Fruit fly (Drosophila melanogaster) whole organism, prepupa: ENCODE data around the gene Mnt.
A peak's percentile ranks its signal among the peaks of the same experiment; 100 is the strongest.

ENCODE experiments used
- Blimp-1 ChIP-seq: fragments of 200-800 bp; sonication (Bioruptor generic); optimal IDR thresholded peaks from 3 replicates; lab custom pipeline; 2017; ENCODE audit warnings: missing biosample characterization, missing genetic modification characterization, mild to moderate bottlenecking, moderate library complexity, missing genetic modification reagents
- CG10631 ChIP-seq: fragments of 200-800 bp; sonication (Bioruptor generic); optimal IDR thresholded peaks from 2 replicates; lab custom pipeline; 2016; ENCODE audit warnings: missing biosample characterization, missing genetic modification characterization
- CG10669 ChIP-seq: fragments of 200-800 bp; sonication (Bioruptor generic); optimal IDR thresholded peaks from 3 replicates; lab custom pipeline; 2018; ENCODE audit warnings: missing biosample characterization, mild to moderate bottlenecking, missing genetic modification characterization, moderate library complexity
- CG11294 ChIP-seq: fragments of 200-800 bp; sonication (Bioruptor generic); IDR thresholded peaks from 2 replicates; pipeline ENCODE4 v1.3.6; 2022; ENCODE audit warnings: missing biosample characterization, missing genetic modification characterization
- CG11762 ChIP-seq: fragments of 200-800 bp; sonication (Bioruptor generic); optimal IDR thresholded peaks from 3 replicates; lab custom pipeline; 2016; ENCODE audit warnings: missing biosample characterization, missing genetic modification characterization; ENCODE audit not compliant: insufficient read depth
- CG11902 ChIP-seq: fragments of 200-800 bp; sonication (Bioruptor generic); optimal IDR thresholded peaks from 3 replicates; lab custom pipeline; 2016; ENCODE audit warnings: missing biosample characterization, missing genetic modification characterization
- CG15336 ChIP-seq: fragments of 200-800 bp; sonication (Bioruptor generic); IDR thresholded peaks from 2 replicates; pipeline ENCODE4 v1.3.6; 2022; ENCODE audit warnings: missing biosample characterization, missing genetic modification characterization
- CG1621 ChIP-seq: fragments of 200-800 bp; sonication (Bioruptor generic); optimal IDR thresholded peaks from 3 replicates; lab custom pipeline; 2018; ENCODE audit warnings: missing biosample characterization, mild to moderate bottlenecking, missing genetic modification characterization
- CG16779 ChIP-seq: fragments of 200-800 bp; sonication (Bioruptor generic); optimal IDR thresholded peaks from 3 replicates; lab custom pipeline; 2017; ENCODE audit warnings: missing biosample characterization, mild to moderate bottlenecking, missing genetic modification characterization
- CG3032 ChIP-seq: fragments of 200-800 bp; optimal IDR thresholded peaks from 2 replicates; lab custom pipeline; 2019; ENCODE audit warnings: missing biosample characterization, mild to moderate bottlenecking, missing genetic modification characterization, moderate library complexity
- CG31627 ChIP-seq: fragments of 200-800 bp; sonication (Bioruptor generic); optimal IDR thresholded peaks from 3 replicates; lab custom pipeline; 2016; ENCODE audit warnings: missing biosample characterization, missing genetic modification characterization
- CG32006 ChIP-seq: fragments of 200-800 bp; sonication (Bioruptor generic); optimal IDR thresholded peaks from 3 replicates; lab custom pipeline; 2017; ENCODE audit warnings: missing biosample characterization, mild to moderate bottlenecking, missing genetic modification characterization
- CG34406 ChIP-seq: fragments of 200-800 bp; sonication (Bioruptor generic); optimal IDR thresholded peaks from 3 replicates; lab custom pipeline; 2016; ENCODE audit warnings: missing biosample characterization, missing genetic modification characterization
- CG3919 ChIP-seq: fragments of 200-800 bp; sonication (Bioruptor generic); optimal IDR thresholded peaks from 3 replicates; lab custom pipeline; 2016; ENCODE audit warnings: missing biosample characterization, missing genetic modification characterization
- CG4318 ChIP-seq: fragments of 200-800 bp; sonication (Bioruptor generic); optimal IDR thresholded peaks from 3 replicates; lab custom pipeline; 2017; ENCODE audit warnings: missing biosample characterization, mild to moderate bottlenecking, missing genetic modification characterization
- CG6163 ChIP-seq: fragments of 200-800 bp; sonication (Bioruptor generic); IDR thresholded peaks from 3 replicates; pipeline ENCODE4 v1.3.6; 2022; ENCODE audit warnings: missing biosample characterization, missing genetic modification characterization
- CG6276 ChIP-seq: fragments of 200-800 bp; sonication (Bioruptor generic); optimal IDR thresholded peaks from 2 replicates; lab custom pipeline; 2017; ENCODE audit warnings: missing biosample characterization, mild to moderate bottlenecking, missing genetic modification characterization
- CG6792 ChIP-seq: fragments of 200-800 bp; sonication (Bioruptor generic); optimal IDR thresholded peaks from 3 replicates; lab custom pipeline; 2016; ENCODE audit warnings: missing biosample characterization, missing genetic modification characterization
- CG6808 ChIP-seq: fragments of 200-800 bp; sonication (Bioruptor generic); optimal IDR thresholded peaks from 3 replicates; lab custom pipeline; 2017; ENCODE audit warnings: missing biosample characterization, missing genetic modification characterization, mild to moderate bottlenecking, moderate library complexity, missing genetic modification reagents
- CG6854 ChIP-seq: fragments of 200-800 bp; sonication (Bioruptor generic); optimal IDR thresholded peaks from 2 replicates; lab custom pipeline; 2017; ENCODE audit warnings: missing biosample characterization, mild to moderate bottlenecking, missing genetic modification characterization
- CG7368 ChIP-seq: fragments of 200-800 bp; sonication (Bioruptor generic); optimal IDR thresholded peaks from 3 replicates; lab custom pipeline; 2016; ENCODE audit warnings: missing biosample characterization, missing genetic modification characterization
- CG8119 ChIP-seq: fragments of 200-800 bp; sonication (Bioruptor generic); IDR thresholded peaks from 3 replicates; pipeline ENCODE4 v1.3.6; 2022; ENCODE audit warnings: missing biosample characterization, missing genetic modification characterization
- CG8319 ChIP-seq: fragments of 200-800 bp; sonication (Bioruptor generic); optimal IDR thresholded peaks from 3 replicates; lab custom pipeline; 2016; ENCODE audit warnings: missing biosample characterization, missing genetic modification characterization
- CG8632 ChIP-seq: fragments of 200-800 bp; sonication (Bioruptor generic); optimal IDR thresholded peaks from 3 replicates; lab custom pipeline; 2016; ENCODE audit warnings: missing biosample characterization, missing genetic modification characterization
- CG9139 ChIP-seq: fragments of 200-800 bp; sonication (Bioruptor generic); optimal IDR thresholded peaks from 3 replicates; lab custom pipeline; 2017; ENCODE audit warnings: missing biosample characterization, mild to moderate bottlenecking, missing genetic modification characterization
- Eip75B ChIP-seq: fragments of 200-800 bp; sonication (Bioruptor generic); optimal IDR thresholded peaks from 3 replicates; lab custom pipeline; 2016; ENCODE audit warnings: missing biosample characterization, missing genetic modification characterization
- Eip93F ChIP-seq: fragments of 200-800 bp; sonication (Bioruptor generic); optimal IDR thresholded peaks from 2 replicates; lab custom pipeline; 2016; ENCODE audit warnings: missing biosample characterization, mild to moderate bottlenecking, missing genetic modification characterization
- Ets96B ChIP-seq: fragments of 200-800 bp; optimal IDR thresholded peaks from 2 replicates; lab custom pipeline; 2019; ENCODE audit warnings: missing biosample characterization, mild to moderate bottlenecking, missing genetic modification characterization, moderate library complexity
- Gug ChIP-seq: fragments of 200-800 bp; sonication (Bioruptor generic); IDR thresholded peaks from 2 replicates; pipeline ENCODE4 v1.3.6; 2022; ENCODE audit warnings: missing biosample characterization, missing genetic modification characterization
- Hr38 ChIP-seq: sonication (Bioruptor generic); optimal IDR thresholded peaks from 2 replicates; lab custom pipeline; 2016; ENCODE audit warnings: missing biosample characterization, missing genetic modification characterization
- Hr39 ChIP-seq: fragments of 200-800 bp; sonication (Bioruptor generic); optimal IDR thresholded peaks from 2 replicates; lab custom pipeline; 2016; ENCODE audit warnings: missing biosample characterization, missing genetic modification characterization
- Hr4 ChIP-seq: fragments of 200-800 bp; sonication (Bioruptor generic); optimal IDR thresholded peaks from 3 replicates; lab custom pipeline; 2016; ENCODE audit warnings: missing biosample characterization, missing genetic modification characterization
- Lpt ChIP-seq: fragments of 200-800 bp; sonication (Bioruptor generic); optimal IDR thresholded peaks from 3 replicates; lab custom pipeline; 2016; ENCODE audit warnings: missing biosample characterization, missing genetic modification characterization
- Met ChIP-seq: fragments of 200-800 bp; sonication (Bioruptor generic); optimal IDR thresholded peaks from 3 replicates; lab custom pipeline; 2016; ENCODE audit warnings: missing biosample characterization, missing genetic modification characterization
- Smox ChIP-seq: fragments of 200-800 bp; sonication (Bioruptor generic); optimal IDR thresholded peaks from 3 replicates; lab custom pipeline; 2016; ENCODE audit warnings: missing biosample characterization, missing genetic modification characterization
- Sox102F ChIP-seq: fragments of 200-800 bp; sonication (Bioruptor generic); optimal IDR thresholded peaks from 2 replicates; lab custom pipeline; 2016; ENCODE audit warnings: missing biosample characterization, mild to moderate bottlenecking, missing genetic modification characterization
- achi ChIP-seq: fragments of 200-800 bp; sonication (Bioruptor generic); optimal IDR thresholded peaks from 3 replicates; lab custom pipeline; 2016; ENCODE audit warnings: missing biosample characterization, missing genetic modification characterization
- acj6 ChIP-seq: fragments of 200-800 bp; sonication (Bioruptor generic); optimal IDR thresholded peaks from 3 replicates; lab custom pipeline; 2016; ENCODE audit warnings: missing biosample characterization, missing genetic modification characterization
- dsx ChIP-seq: fragments of 200-800 bp; optimal IDR thresholded peaks from 3 replicates; lab custom pipeline; 2019; ENCODE audit warnings: missing biosample characterization, mild to moderate bottlenecking, missing genetic modification characterization, moderate library complexity; ENCODE audit not compliant: poor library complexity, severe bottlenecking
- eg ChIP-seq: fragments of 200-800 bp; sonication (Bioruptor generic); IDR thresholded peaks from 3 replicates; pipeline ENCODE4 v1.3.6; 2022; ENCODE audit warnings: missing biosample characterization, missing genetic modification characterization
- fd85E ChIP-seq: fragments of 200-800 bp; sonication (Bioruptor generic); optimal IDR thresholded peaks from 3 replicates; lab custom pipeline; 2016; ENCODE audit warnings: missing biosample characterization, missing genetic modification characterization
- lz ChIP-seq: fragments of 200-800 bp; sonication (Bioruptor generic); optimal IDR thresholded peaks from 3 replicates; lab custom pipeline; 2016; ENCODE audit warnings: missing biosample characterization, missing genetic modification characterization
- net ChIP-seq: fragments of 200-800 bp; sonication (Bioruptor generic); optimal IDR thresholded peaks from 3 replicates; lab custom pipeline; 2016; ENCODE audit warnings: missing biosample characterization, missing genetic modification characterization
- salr ChIP-seq, 2 experiments: fragments of 200-800 bp; sonication (Bioruptor generic); optimal IDR thresholded peaks; 3 replicates each; lab custom pipeline; 2016 to 2018; ENCODE audit warnings: missing biosample characterization in 2 of 2, missing genetic modification characterization in 2 of 2, mild to moderate bottlenecking in 1 of 2
- spab ChIP-seq: fragments of 200-800 bp; sonication (Bioruptor generic); optimal IDR thresholded peaks from 2 replicates; lab custom pipeline; 2017; ENCODE audit warnings: missing biosample characterization, mild to moderate bottlenecking, missing genetic modification characterization, missing genetic modification reagents
- ss ChIP-seq, 2 experiments: fragments of 200-800 bp; sonication (Bioruptor generic); optimal IDR thresholded peaks; 2 replicates in 1 of 2; 3 replicates in 1 of 2; lab custom pipeline; 2017 to 2018; ENCODE audit warnings: mild to moderate bottlenecking in 2 of 2, missing biosample characterization in 2 of 2, missing genetic modification characterization in 2 of 2, moderate library complexity in 1 of 2
- topi ChIP-seq: fragments of 200-800 bp; sonication (Bioruptor generic); optimal IDR thresholded peaks from 3 replicates; lab custom pipeline; 2016; ENCODE audit warnings: missing biosample characterization, missing genetic modification characterization

The Mnt gene

DNA sequence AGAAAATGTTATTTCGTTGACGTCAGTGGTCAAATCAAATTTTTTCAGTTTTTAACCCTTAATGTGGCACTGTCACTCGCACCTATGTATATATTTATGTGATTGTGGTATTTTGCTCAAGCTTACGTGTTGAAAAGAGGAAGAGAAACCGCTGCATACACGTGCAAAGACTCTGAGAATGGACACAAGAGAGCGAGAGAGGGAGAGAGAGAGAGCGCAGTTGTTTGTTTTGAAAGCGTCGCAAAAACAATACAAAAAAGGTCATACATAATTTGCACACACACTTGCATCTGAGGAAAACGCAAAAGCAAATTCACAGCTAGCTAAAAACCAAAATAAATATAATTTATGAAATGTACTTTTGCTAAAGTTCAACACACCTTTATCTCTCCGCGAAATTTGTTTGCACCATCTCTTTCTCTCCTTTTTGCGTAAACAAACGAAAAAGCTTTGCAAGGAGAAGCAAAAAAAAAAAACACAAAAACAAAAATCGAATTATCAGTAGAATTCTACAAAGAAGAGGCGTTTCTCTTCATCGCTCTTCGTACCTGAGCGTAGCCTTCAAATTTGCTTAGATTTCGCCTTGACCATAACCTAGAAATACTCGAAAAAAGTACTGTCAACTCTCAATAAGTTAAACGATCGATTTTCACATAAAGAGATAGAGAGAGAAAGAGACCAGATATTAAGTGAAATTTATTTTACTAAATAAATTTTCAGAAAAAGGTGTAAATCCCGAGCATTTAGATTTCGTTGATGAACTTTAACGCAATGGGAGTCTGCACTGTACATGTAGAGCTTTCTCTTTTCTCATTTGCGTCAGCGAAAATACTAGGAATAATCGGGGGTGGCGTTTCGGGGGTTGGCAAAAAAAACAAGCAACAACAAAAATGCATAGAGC is 744 bp downstream of the Mnt start (continued):
- TF ChIP-seq CG4318 (GFP tag; lab: Kevin White, UChicago) (no peak), acj6 (GFP tag; lab: Kevin White, UChicago) (no peak), Eip93F (peak; percentile 73), Lpt (GFP tag; lab: Kevin White, UChicago) (no peak), Hr4 (peak; percentile 61), CG11902 (GFP tag; lab: Kevin White, UChicago) (no peak), Smox (peak; percentile 23), CG6276 (GFP tag; lab: Kevin White, UChicago) (peak; percentile 19), salr (GFP tag; optimal IDR thresholded peaks at IDR 0.05; lab: Kevin White, UChicago) (no peak), CG11762 (GFP tag; lab: Kevin White, UChicago) (no peak)
- TF ChIP-seq, all 60 proteins: peak for 37

DNA sequence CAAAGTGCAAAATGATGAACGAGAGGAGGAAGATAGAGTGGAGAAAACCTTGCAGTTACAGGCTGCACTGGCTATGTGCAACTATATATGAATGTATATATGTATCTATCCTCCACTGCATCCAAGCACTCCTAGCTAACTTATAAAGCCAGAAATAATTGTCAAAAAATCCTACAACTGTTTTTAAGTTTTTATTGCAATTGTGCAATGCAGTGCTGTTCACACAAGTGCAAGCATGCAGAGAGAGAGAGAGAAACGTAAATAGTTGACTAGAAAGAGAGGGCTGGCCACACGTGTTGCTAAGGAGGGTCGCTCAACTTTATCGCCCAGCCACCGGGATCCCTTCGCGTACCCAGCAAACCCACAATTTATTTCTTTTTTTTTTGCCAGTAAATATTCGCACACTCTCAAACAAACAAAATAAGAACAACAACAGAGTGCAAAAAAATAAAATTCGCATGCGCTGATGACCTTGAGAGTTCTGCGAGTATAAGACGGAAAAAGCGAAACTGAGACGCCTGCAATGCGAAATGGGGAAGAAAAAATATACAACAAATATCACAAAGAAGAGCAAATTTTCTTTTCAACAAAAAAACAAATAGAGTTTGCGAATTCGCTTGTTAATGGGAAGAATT is 2.2 kb downstream of the Mnt start:
- TF ChIP-seq CG6854 (GFP tag; lab: Kevin White, UChicago) (no peak), achi (GFP tag; lab: Kevin White, UChicago) (peak; percentile 73), Blimp-1 (GFP tag; lab: Kevin White, UChicago) (no peak), Met (GFP tag; lab: Kevin White, UChicago) (peak; percentile 52), CG31627 (GFP tag; lab: Kevin White, UChicago) (peak; percentile 56), ss (GFP tag; optimal IDR thresholded peaks at IDR 0.05; lab: Kevin White, UChicago) (peak; percentile 74 to 76), CG16779 (tag; lab: Kevin White, UChicago) (peak; percentile 60), spab (GFP tag; lab: Kevin White, UChicago) (peak; percentile 73), acj6 (GFP tag; lab: Kevin White, UChicago) (peak; percentile 79), eg (peak; percentile 89), lz (GFP tag; lab: Kevin White, UChicago) (peak; percentile 46), CG15336 (GFP tag; lab: Robert Waterston, UW) (peak; percentile 84), CG6163 (peak; percentile 92), CG8319 (GFP tag; lab: Kevin White, UChicago) (peak; percentile 50), Gug (GFP tag; lab: Robert Waterston, UW) (peak; percentile 84), net (GFP tag; lab: Kevin White, UChicago) (peak; percentile 75), CG32006 (peak; percentile 79), Ets96B (tag; lab: Kevin White, UChicago) (peak; percentile 77), CG6792 (peak; percentile 67), fd85E (GFP tag; lab: Kevin White, UChicago) (no peak), CG10669 (peak; percentile 81), Eip75B (GFP tag; lab: Kevin White, UChicago) (peak; percentile 76), CG8632 (GFP tag; lab: Kevin White, UChicago) (peak; percentile 71), CG6808 (GFP tag; lab: Kevin White, UChicago) (peak; percentile 80), CG7368 (GFP tag; lab: Kevin White, UChicago) (peak; percentile 73), CG10631 (GFP tag; lab: Kevin White, UChicago) (peak; percentile 74), CG34406 (GFP tag; lab: Kevin White, UChicago) (peak; percentile 53), CG1621 (tag; lab: Kevin White, UChicago) (peak; percentile 75), CG9139 (GFP tag; lab: Kevin White, UChicago) (peak; percentile 55), Hr38 (no peak), Sox102F (GFP tag; lab: Kevin White, UChicago) (peak; percentile 20), CG8119 (GFP tag; lab: Robert Waterston, UW) (peak; percentile 85), CG6276 (GFP tag; lab: Kevin White, UChicago) (peak; percentile 58), Hr39 (peak; percentile 55), CG3032 (tag; lab: Kevin White, UChicago) (peak; percentile 50), CG11294 (GFP tag; lab: Robert Waterston, UW) (peak; percentile 72), CG3919 (peak; percentile 82), dsx (GFP tag; lab: Kevin White, UChicago) (peak; percentile 70), topi (GFP tag; lab: Kevin White, UChicago) (peak; percentile 63)
